Fruit fly (Drosophila melanogaster) whole organism, pupa: ENCODE results near the gene CG5968.

Experiments used
- CG10348 ChIP-seq: fragments of 200-800 bp; sonication (Bioruptor generic); IDR thresholded peaks from 2 replicates; pipeline ENCODE4 v1.3.6; 2022; ENCODE audit warnings: missing biosample characterization, missing genetic modification characterization
- CG12605 ChIP-seq: fragments of 200-800 bp; sonication (Bioruptor generic); IDR thresholded peaks from 2 replicates; pipeline ENCODE4 v1.3.6; 2022; ENCODE audit warnings: missing biosample characterization, missing genetic modification characterization
- CG13204 ChIP-seq: fragments of 200-800 bp; sonication (Bioruptor generic); optimal IDR thresholded peaks from 2 replicates; lab custom pipeline; 2018; ENCODE audit warnings: missing biosample characterization, mild to moderate bottlenecking, missing genetic modification characterization, moderate library complexity
- CG14655 ChIP-seq: fragments of 200-800 bp; sonication (Bioruptor generic); optimal IDR thresholded peaks from 3 replicates; lab custom pipeline; 2017; ENCODE audit warnings: mild to moderate bottlenecking, missing biosample characterization, missing genetic modification reagents, missing genetic modification characterization
- CG15710 ChIP-seq: fragments of 200-800 bp; sonication (Bioruptor generic); optimal IDR thresholded peaks from 2 replicates; lab custom pipeline; 2018; ENCODE audit warnings: missing biosample characterization, mild to moderate bottlenecking, missing genetic modification characterization, moderate library complexity
- CG17806 ChIP-seq: fragments of 200-800 bp; sonication (Bioruptor generic); optimal IDR thresholded peaks from 2 replicates; lab custom pipeline; 2018; ENCODE audit warnings: missing biosample characterization, mild to moderate bottlenecking, missing genetic modification characterization, moderate library complexity
- CG32121 ChIP-seq: fragments of 200-800 bp; sonication (Bioruptor generic); IDR thresholded peaks from 2 replicates; pipeline ENCODE4 v1.3.6; 2022; ENCODE audit warnings: missing biosample characterization, missing genetic modification characterization
- CG34367 ChIP-seq: fragments of 200-800 bp; sonication (Bioruptor generic); optimal IDR thresholded peaks from 2 replicates; lab custom pipeline; 2018; ENCODE audit warnings: missing biosample characterization, mild to moderate bottlenecking, missing genetic modification characterization
- CG4496 ChIP-seq: fragments of 200-800 bp; sonication (Bioruptor generic); IDR thresholded peaks from 3 replicates; pipeline ENCODE4 v1.3.6; 2022; ENCODE audit warnings: missing biosample characterization, missing genetic modification characterization
- CG8159 ChIP-seq: fragments of 200-800 bp; sonication (Bioruptor generic); optimal IDR thresholded peaks from 3 replicates; lab custom pipeline; 2018; ENCODE audit warnings: missing biosample characterization, mild to moderate bottlenecking, missing genetic modification characterization, moderate library complexity
- CG8301 ChIP-seq: fragments of 200-800 bp; sonication (Bioruptor generic); optimal IDR thresholded peaks from 2 replicates; lab custom pipeline; 2018; ENCODE audit warnings: missing biosample characterization, mild to moderate bottlenecking, missing genetic modification characterization
- CG9948 ChIP-seq: fragments of 200-800 bp; sonication (Bioruptor generic); optimal IDR thresholded peaks from 2 replicates; lab custom pipeline; 2018; ENCODE audit warnings: missing biosample characterization, mild to moderate bottlenecking, missing genetic modification characterization, moderate library complexity
- D1 ChIP-seq: fragments of 200-800 bp; sonication (Bioruptor generic); optimal IDR thresholded peaks from 2 replicates; lab custom pipeline; 2018; ENCODE audit warnings: missing biosample characterization, mild to moderate bottlenecking, missing genetic modification characterization, moderate library complexity
- EcR ChIP-seq: fragments of 200-800 bp; sonication (Bioruptor generic); optimal IDR thresholded peaks from 3 replicates; lab custom pipeline; 2019; ENCODE audit warnings: missing biosample characterization, missing genetic modification characterization, mild to moderate bottlenecking, moderate library complexity, missing genetic modification reagents
- Ets98B ChIP-seq: fragments of 200-800 bp; sonication (Bioruptor generic); IDR thresholded peaks from 2 replicates; pipeline ENCODE4 v1.3.6; 2022; ENCODE audit warnings: missing biosample characterization, missing genetic modification characterization
- Pif1A ChIP-seq: fragments of 200-800 bp; sonication (Bioruptor generic); optimal IDR thresholded peaks from 3 replicates; lab custom pipeline; 2016; ENCODE audit warnings: missing biosample characterization, missing genetic modification characterization
- Pif1B ChIP-seq: fragments of 200-800 bp; sonication (Bioruptor generic); optimal IDR thresholded peaks from 3 replicates; lab custom pipeline; 2016; ENCODE audit warnings: missing biosample characterization, missing genetic modification characterization
- Snoo ChIP-seq: fragments of 200-800 bp; sonication (Bioruptor generic); optimal IDR thresholded peaks from 3 replicates; lab custom pipeline; 2017; ENCODE audit warnings: missing biosample characterization, mild to moderate bottlenecking, missing genetic modification characterization, inconsistent platforms
- fd96Ca ChIP-seq: fragments of 200-800 bp; sonication (Bioruptor generic); IDR thresholded peaks from 3 replicates; pipeline ENCODE4 v1.3.6; 2022; ENCODE audit warnings: missing biosample characterization, missing genetic modification characterization
- gl ChIP-seq: fragments of 200-800 bp; sonication (Bioruptor generic); optimal IDR thresholded peaks from 2 replicates; lab custom pipeline; 2018; ENCODE audit warnings: missing biosample characterization, mild to moderate bottlenecking, missing genetic modification characterization
- rn ChIP-seq: fragments of 200-800 bp; sonication (Bioruptor generic); IDR thresholded peaks from 2 replicates; pipeline ENCODE4 v1.3.6; 2022; ENCODE audit warnings: missing biosample characterization, missing genetic modification characterization

Gene CG5968

DNA sequence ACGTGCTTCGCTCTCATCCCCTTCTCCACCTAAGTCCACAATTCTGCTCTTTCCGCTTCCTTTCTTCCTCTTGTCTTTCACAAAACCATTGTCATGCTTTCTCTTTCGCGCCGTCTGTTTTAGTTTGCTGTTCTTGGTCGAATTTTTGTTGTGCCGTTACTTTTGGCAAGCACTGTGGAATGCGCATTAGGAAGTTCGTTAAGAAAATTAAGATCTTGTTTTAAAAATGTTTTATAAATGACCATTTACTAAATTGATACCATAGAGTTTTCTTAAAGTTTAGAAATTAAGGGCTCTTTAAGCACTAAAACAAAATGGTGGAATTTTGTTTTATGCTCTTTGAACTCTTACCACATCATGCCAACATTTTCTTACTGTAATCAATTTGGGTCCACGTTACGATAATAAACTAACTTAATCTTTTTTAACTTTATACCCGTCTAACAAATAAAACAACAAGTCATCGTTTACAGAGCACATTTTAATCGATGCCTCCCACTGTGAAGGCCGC is 14.6 kb downstream of the CG5968 start:
- TF ChIP-seq fd96Ca (GFP tag; lab: Robert Waterston, UW) (0 out of 3 replicates have a peak, but pooled peaks have one; percentile 30), CG14655 (peak; percentile 74), Ets98B (GFP tag; lab: Robert Waterston, UW) (no peak; the same call in 1 of the 2 replicates), gl (tag; lab: Kevin White, UChicago) (no peak), CG8159 (tag; lab: Kevin White, UChicago) (peak; percentile 47), Pif1B (GFP tag; lab: Kevin White, UChicago) (no peak), CG17806 (tag; lab: Kevin White, UChicago) (no peak), CG9948 (tag; lab: Kevin White, UChicago) (peak; percentile 53), CG13204 (GFP tag; lab: Kevin White, UChicago) (no peak), CG32121 (GFP tag; lab: Robert Waterston, UW) (no peak; the same call in 1 of the 2 replicates), CG15710 (no peak), CG12605 (GFP tag; lab: Robert Waterston, UW) (no peak), CG34367 (tag; lab: Kevin White, UChicago) (no peak), rn (GFP tag; lab: Robert Waterston, UW) (no peak), CG10348 (no peak), EcR (no peak), Pif1A (GFP tag; lab: Kevin White, UChicago) (peak; percentile 55), CG4496 (GFP tag; lab: Robert Waterston, UW) (no peak; the same call in 2 of the 3 replicates), D1 (peak; percentile 50), CG8301 (tag; lab: Kevin White, UChicago) (peak; percentile 77), Snoo (tag; lab: Kevin White, UChicago) (peak; percentile 61)

DNA sequence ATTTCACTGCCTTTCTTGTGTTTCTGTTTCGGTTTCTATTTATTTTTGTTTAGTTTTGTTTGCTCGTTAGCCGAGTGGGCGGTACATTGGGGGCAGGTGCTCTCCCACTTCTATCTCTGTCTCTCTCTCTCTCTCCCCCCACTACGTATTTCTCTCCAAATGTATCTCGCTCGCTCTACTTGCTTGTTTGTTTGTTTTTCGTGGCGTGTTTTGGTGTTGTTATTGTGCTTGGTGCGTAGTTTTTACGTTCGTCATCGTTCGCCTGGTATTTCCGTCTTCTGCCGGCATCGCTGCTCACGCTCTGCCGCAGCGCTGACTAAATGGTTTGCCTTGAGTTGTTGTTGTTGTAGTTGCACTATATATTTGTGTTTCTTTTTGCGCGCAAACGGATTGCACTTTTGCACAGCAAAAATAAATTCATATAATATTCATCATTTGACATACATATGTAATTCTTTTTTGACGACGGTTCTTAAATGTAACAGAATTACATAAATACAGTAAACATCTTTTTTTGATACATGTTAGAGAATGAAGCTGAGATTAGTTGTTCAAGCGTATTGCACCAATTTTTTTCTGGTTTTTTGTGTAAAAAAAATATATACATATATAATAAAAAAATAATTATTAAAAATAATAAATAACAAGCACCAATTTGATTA is 15.5 kb downstream of the CG5968 start:
- TF ChIP-seq EcR (peak; percentile 20), CG15710 (no peak), rn (GFP tag; lab: Robert Waterston, UW) (no peak), Ets98B (GFP tag; lab: Robert Waterston, UW) (peak; percentile 77), CG13204 (GFP tag; lab: Kevin White, UChicago) (peak; percentile 40), Snoo (tag; lab: Kevin White, UChicago) (no peak), Pif1B (GFP tag; lab: Kevin White, UChicago) (peak; percentile 53), Pif1A (GFP tag; lab: Kevin White, UChicago) (no peak), CG32121 (GFP tag; lab: Robert Waterston, UW) (peak; percentile 68), CG34367 (tag; lab: Kevin White, UChicago) (no peak), CG10348 (no peak), CG8301 (tag; lab: Kevin White, UChicago) (peak; percentile 19), CG14655 (peak; percentile 51), CG17806 (tag; lab: Kevin White, UChicago) (peak; percentile 36), CG9948 (tag; lab: Kevin White, UChicago) (peak; percentile 42), CG12605 (GFP tag; lab: Robert Waterston, UW) (peak; percentile 84), CG4496 (GFP tag; lab: Robert Waterston, UW) (peak; percentile 76), fd96Ca (GFP tag; lab: Robert Waterston, UW) (peak; percentile 88), gl (tag; lab: Kevin White, UChicago) (peak; percentile 49), CG8159 (tag; lab: Kevin White, UChicago) (peak; percentile 59), D1 (no peak)

DNA sequence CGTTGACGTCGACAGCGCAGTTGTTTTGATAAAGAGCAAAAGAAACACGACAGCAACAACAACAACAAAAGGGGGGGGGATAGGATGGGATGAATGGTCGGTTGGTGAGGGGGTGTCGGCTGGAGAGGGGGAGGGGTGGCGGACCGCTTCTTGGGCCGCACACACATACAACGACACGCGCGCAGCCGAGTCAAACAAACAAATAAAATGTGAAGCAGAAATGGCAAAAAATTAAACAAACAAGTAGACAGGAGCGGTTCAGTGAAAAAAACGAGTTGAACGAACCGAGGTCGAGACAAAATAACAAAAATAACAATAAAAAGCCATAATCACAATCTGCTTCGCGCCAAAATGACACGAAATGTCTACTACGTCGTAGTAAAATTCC is 16.4 kb downstream of the CG5968 start:
- TF ChIP-seq EcR = peak; percentile 89
- peak; percentile 97 for TF ChIP-seq CG13204 (GFP tag; lab: Kevin White, UChicago)
- no peak for TF ChIP-seq CG10348
- TF ChIP-seq CG32121 (GFP tag; lab: Robert Waterston, UW) = 0 out of 2 replicates have a peak, but pooled peaks have one; percentile 64
- TF ChIP-seq gl (tag; lab: Kevin White, UChicago) = peak; percentile 54
- no peak for TF ChIP-seq D1
- no peak for TF ChIP-seq Pif1B (GFP tag; lab: Kevin White, UChicago)
- TF ChIP-seq CG12605 (GFP tag; lab: Robert Waterston, UW) = no peak
- TF ChIP-seq Ets98B (GFP tag; lab: Robert Waterston, UW) = 0 out of 2 replicates have a peak, but pooled peaks have one; percentile 8
- no peak for TF ChIP-seq CG17806 (tag; lab: Kevin White, UChicago)
- no peak for TF ChIP-seq rn (GFP tag; lab: Robert Waterston, UW)

DNA sequence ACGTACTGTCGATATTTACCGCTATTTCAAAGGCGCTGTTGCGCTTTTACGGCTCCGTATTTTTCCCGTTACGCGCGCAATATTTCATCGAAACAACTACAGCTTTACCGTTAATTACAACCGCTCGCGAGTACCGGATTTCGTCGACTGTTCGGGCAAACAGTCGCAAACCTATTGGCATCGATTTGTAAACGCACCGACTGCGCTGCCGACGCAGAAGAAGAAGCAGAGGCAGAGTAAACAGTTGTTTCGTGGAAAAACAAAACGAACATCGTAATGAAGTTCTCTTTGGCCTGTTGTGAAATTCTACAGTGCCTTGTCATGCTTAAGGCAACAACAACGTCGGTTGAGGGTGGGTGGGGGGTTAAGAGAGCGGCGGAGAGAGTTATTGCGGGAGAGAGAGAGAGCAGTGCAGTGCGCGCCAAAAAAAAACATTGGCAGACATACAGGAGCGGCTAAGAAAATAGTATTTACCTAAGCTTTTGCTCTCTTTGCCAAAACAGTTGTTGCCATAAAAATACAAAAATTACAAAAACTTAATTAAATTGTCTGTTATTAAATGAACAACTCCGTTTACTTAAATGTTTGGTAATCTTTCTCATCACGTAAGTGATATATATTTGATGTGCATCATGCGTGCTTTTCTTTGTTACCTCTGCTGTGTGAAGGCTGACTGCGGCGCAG is 16.9 kb downstream of the CG5968 start, which contains the start of gene CG5953:
Gene CG5953, minus strand, starts transcription at position 176 of the 684 bp plus-strand sequence.
- TF ChIP-seq D1 (peak; percentile 86), CG15710 (peak; percentile 98), EcR (peak; percentile 47), fd96Ca (GFP tag; lab: Robert Waterston, UW) (peak; percentile 95), CG8159 (tag; lab: Kevin White, UChicago) (peak; percentile 99), CG10348 (peak; percentile 91), CG9948 (tag; lab: Kevin White, UChicago) (peak; percentile 99), CG12605 (GFP tag; lab: Robert Waterston, UW) (peak; percentile 96), Pif1A (GFP tag; lab: Kevin White, UChicago) (peak; percentile 97), CG34367 (tag; lab: Kevin White, UChicago) (peak; percentile 98), CG17806 (tag; lab: Kevin White, UChicago) (peak; percentile 98), gl (tag; lab: Kevin White, UChicago) (peak; percentile 96), CG8301 (tag; lab: Kevin White, UChicago) (peak; percentile 99), CG32121 (GFP tag; lab: Robert Waterston, UW) (peak; percentile 97), rn (GFP tag; lab: Robert Waterston, UW) (peak; percentile 93), Ets98B (GFP tag; lab: Robert Waterston, UW) (peak; percentile 98), CG13204 (GFP tag; lab: Kevin White, UChicago) (no peak), Pif1B (GFP tag; lab: Kevin White, UChicago) (peak; percentile 94), CG14655 (peak; percentile 98), CG4496 (GFP tag; lab: Robert Waterston, UW) (peak; percentile 98), Snoo (tag; lab: Kevin White, UChicago) (peak; percentile 98)
